Worm (Caenorhabditis elegans): Measurements from ENCODE around the gene Y116A8A.6.

DNA sequence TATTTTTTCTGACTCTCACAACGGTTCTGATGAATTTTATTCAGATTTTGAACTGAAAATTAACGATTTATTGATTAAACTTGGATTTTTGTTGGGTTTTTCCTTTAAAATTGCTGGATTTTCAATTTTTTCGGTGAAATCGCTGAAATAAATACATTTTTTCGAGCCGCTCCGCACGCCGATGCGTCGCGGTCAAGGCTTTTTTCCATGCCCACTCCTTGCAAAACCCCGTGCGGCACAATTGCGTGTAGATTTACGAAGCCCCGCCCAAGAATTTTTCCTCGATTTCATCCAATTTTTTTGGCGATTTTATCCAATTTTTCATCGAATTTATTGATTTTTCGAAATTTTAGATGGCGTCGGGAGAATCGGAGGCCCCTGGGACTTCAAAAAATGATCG lies 36.9 kb upstream of the Y116A8A.6 start, which contains the start of gene gtsf-1:
- TF ChIP-seq ceh-6 (GFP tag; optimal IDR thresholded peaks at IDR 0.05) (no peak), pha-4 (tag; optimal IDR thresholded peaks at IDR 0.05) (no peak), hlh-15 (tag; optimal IDR thresholded peaks at IDR 0.05) (no peak), pax-1 (tag; optimal IDR thresholded peaks at IDR 0.05) (no peak), pqm-1 (tag; optimal IDR thresholded peaks at IDR 0.05) (no peak)
